Fruit fly (Drosophila melanogaster) whole organism, embryonic: ENCODE measurements around the gene CG7094.

ENCODE experiments used
- Antp ChIP-seq: fragments of 200-800 bp; sonication (Bioruptor generic); optimal IDR thresholded peaks from 3 replicates; lab custom pipeline; 2016; ENCODE audit warnings: missing biosample characterization, missing genetic modification characterization
- CG12071 ChIP-seq: fragments of 200-800 bp; sonication (Bioruptor generic); optimal IDR thresholded peaks from 3 replicates; lab custom pipeline; 2018; ENCODE audit warnings: missing biosample characterization, mild to moderate bottlenecking, missing genetic modification characterization
- CG14860 ChIP-seq: fragments of 200-800 bp; sonication (Bioruptor generic); IDR thresholded peaks from 3 replicates; pipeline ENCODE4 v1.3.6; 2022; ENCODE audit warnings: missing biosample characterization, missing genetic modification characterization; ENCODE audit not compliant: partially characterized antibody
- CG17829 ChIP-seq: fragments of 200-800 bp; optimal IDR thresholded peaks from 2 replicates; lab custom pipeline; 2019; ENCODE audit warnings: missing biosample characterization, mild to moderate bottlenecking, missing genetic modification characterization, moderate library complexity
- CG2120 ChIP-seq: fragments of 200-800 bp; sonication (Bioruptor generic); optimal IDR thresholded peaks from 3 replicates; lab custom pipeline; 2016; ENCODE audit warnings: missing biosample characterization, missing genetic modification characterization
- CG3163 ChIP-seq: fragments of 200-800 bp; sonication (Bioruptor generic); optimal IDR thresholded peaks from 3 replicates; lab custom pipeline; 2016; ENCODE audit warnings: missing biosample characterization, missing genetic modification characterization
- CG33557 ChIP-seq: fragments of 200-800 bp; sonication (Bioruptor generic); optimal IDR thresholded peaks from 2 replicates; lab custom pipeline; 2019; ENCODE audit warnings: missing biosample characterization, mild to moderate bottlenecking, missing genetic modification characterization, moderate library complexity
- CG34376 ChIP-seq: fragments of 200-800 bp; sonication (Bioruptor generic); optimal IDR thresholded peaks from 2 replicates; lab custom pipeline; 2018; ENCODE audit warnings: missing biosample characterization, mild to moderate bottlenecking, missing genetic modification characterization
- CG42726 ChIP-seq: fragments of 200-800 bp; sonication (Bioruptor generic); IDR thresholded peaks from 2 replicates; pipeline ENCODE4 v1.3.6; 2022; ENCODE audit warnings: missing biosample characterization, missing genetic modification characterization; ENCODE audit not compliant: partially characterized antibody
- CG5953 ChIP-seq: fragments of 200-800 bp; sonication (Bioruptor generic); IDR thresholded peaks from 2 replicates; pipeline ENCODE4 v1.3.6; 2022; ENCODE audit warnings: missing biosample characterization, missing genetic modification characterization
- CG6254 ChIP-seq: fragments of 200-800 bp; sonication (Bioruptor generic); optimal IDR thresholded peaks from 3 replicates; lab custom pipeline; 2017; ENCODE audit warnings: mild to moderate bottlenecking, missing biosample characterization, missing genetic modification reagents, missing genetic modification characterization
- CG7357 ChIP-seq: fragments of 200-800 bp; sonication (Bioruptor generic); IDR thresholded peaks from 3 replicates; pipeline ENCODE4 v1.3.6; 2022; ENCODE audit warnings: missing biosample characterization, missing genetic modification characterization
- Dbx ChIP-seq: fragments of 200-800 bp; sonication (Bioruptor generic); IDR thresholded peaks from 3 replicates; pipeline ENCODE4 v1.3.6; 2022; ENCODE audit warnings: missing biosample characterization, missing genetic modification characterization
- Deaf1 ChIP-seq: fragments of 200-800 bp; optimal IDR thresholded peaks from 3 replicates; lab custom pipeline; 2019; ENCODE audit warnings: missing biosample characterization, mild to moderate bottlenecking, missing genetic modification characterization, moderate library complexity
- Dip3 ChIP-seq: fragments of 200-800 bp; sonication (Bioruptor generic); optimal IDR thresholded peaks from 3 replicates; lab custom pipeline; 2016; ENCODE audit warnings: missing biosample characterization, missing genetic modification characterization
- Ets65A ChIP-seq: fragments of 200-800 bp; sonication (Bioruptor generic); peaks from one replicate; lab custom pipeline; 2016; ENCODE audit warnings: missing biosample characterization, missing genetic modification characterization
- Hand ChIP-seq: fragments of 200-800 bp; sonication (Bioruptor generic); optimal IDR thresholded peaks from 2 replicates; lab custom pipeline; 2017; ENCODE audit warnings: mild to moderate bottlenecking, missing biosample characterization, missing genetic modification reagents, missing genetic modification characterization
- Hr39 ChIP-seq: fragments of >200 bp; optimal IDR thresholded peaks from 2 replicates; lab custom pipeline; 2017
- MBD-R2 ChIP-seq: fragments of 200-800 bp; sonication (Bioruptor generic); IDR thresholded peaks from 2 replicates; pipeline ENCODE4 v1.3.6; 2022; ENCODE audit warnings: missing biosample characterization, missing genetic modification characterization
- Poxn ChIP-seq: fragments of 200-800 bp; sonication (Bioruptor generic); IDR thresholded peaks from 2 replicates; pipeline ENCODE4 v1.3.6; 2022; ENCODE audit warnings: missing biosample characterization, missing genetic modification characterization
- Ravus ChIP-seq: fragments of 200-800 bp; sonication (Bioruptor generic); IDR thresholded peaks from 2 replicates; pipeline ENCODE4 v1.3.6; 2022; ENCODE audit warnings: missing biosample characterization, missing genetic modification characterization
- Stat92E ChIP-seq, 3 experiments: fragments of >200 bp in 2 of 3; fragments of 200-800 bp in 1 of 3; sonication (Bioruptor generic) in 1 of 3; optimal IDR thresholded peaks; 2 replicates each; lab custom pipeline; 2017 to 2019; ENCODE audit warnings: missing biosample characterization in 3 of 3, missing genetic modification characterization in 3 of 3, mild to moderate bottlenecking in 1 of 3, moderate library complexity in 1 of 3
- abd-A ChIP-seq: fragments of 200-800 bp; sonication (Bioruptor generic); optimal IDR thresholded peaks from 3 replicates; lab custom pipeline; 2019; ENCODE audit warnings: missing biosample characterization, mild to moderate bottlenecking, missing genetic modification characterization, moderate library complexity
- al ChIP-seq: fragments of 200-800 bp; sonication (Bioruptor generic); IDR thresholded peaks from 2 replicates; pipeline ENCODE4 v1.3.6; 2022; ENCODE audit warnings: missing biosample characterization, missing genetic modification characterization
- crc ChIP-seq: fragments of 200-800 bp; sonication (Bioruptor generic); optimal IDR thresholded peaks from 2 replicates; lab custom pipeline; 2016; ENCODE audit warnings: missing biosample characterization, missing genetic modification characterization
- croc ChIP-seq: fragments of 200-800 bp; sonication (Bioruptor generic); conservative IDR thresholded peaks from 3 replicates; pipeline ENCODE4 v1.3.6; 2022; ENCODE audit warnings: missing biosample characterization, missing genetic modification characterization
- cwo ChIP-seq: fragments of 200-800 bp; sonication (Bioruptor generic); optimal IDR thresholded peaks from 3 replicates; lab custom pipeline; 2017; ENCODE audit warnings: missing biosample characterization, missing genetic modification characterization, mild to moderate bottlenecking, moderate library complexity, missing genetic modification reagents
- en ChIP-seq: fragments of 200-800 bp; sonication (Bioruptor generic); optimal IDR thresholded peaks from 2 replicates; lab custom pipeline; 2016; ENCODE audit warnings: missing biosample characterization, missing genetic modification characterization
- fd96Cb ChIP-seq: fragments of 200-800 bp; sonication (Bioruptor generic); optimal IDR thresholded peaks from 2 replicates; lab custom pipeline; 2018; ENCODE audit warnings: missing biosample characterization, mild to moderate bottlenecking, missing genetic modification characterization, moderate library complexity
- her ChIP-seq: fragments of 200-800 bp; sonication (Bioruptor generic); optimal IDR thresholded peaks from 2 replicates; lab custom pipeline; 2016; ENCODE audit warnings: missing biosample characterization, missing genetic modification characterization
- hth ChIP-seq: fragments of >200 bp; optimal IDR thresholded peaks from 2 replicates; lab custom pipeline; 2017; ENCODE audit warnings: inconsistent platforms
- kay ChIP-seq: fragments of 200-800 bp; sonication (Bioruptor generic); optimal IDR thresholded peaks from 2 replicates; lab custom pipeline; 2016; ENCODE audit warnings: missing biosample characterization, missing genetic modification characterization
- kni ChIP-seq: fragments of 200-800 bp; sonication (Bioruptor generic); optimal IDR thresholded peaks from 3 replicates; lab custom pipeline; 2017; ENCODE audit warnings: mild to moderate bottlenecking, missing biosample characterization, missing genetic modification reagents, missing genetic modification characterization
- lbe ChIP-seq: fragments of 200-800 bp; sonication (Bioruptor generic); optimal IDR thresholded peaks from 2 replicates; lab custom pipeline; 2016; ENCODE audit warnings: missing biosample characterization, mild to moderate bottlenecking, missing genetic modification characterization
- mld ChIP-seq: fragments of 200-800 bp; sonication (Bioruptor generic); IDR thresholded peaks from 3 replicates; pipeline ENCODE4 v1.3.6; 2022; ENCODE audit warnings: missing biosample characterization, missing genetic modification characterization; ENCODE audit not compliant: partially characterized antibody
- odd ChIP-seq: fragments of 200-800 bp; sonication (Bioruptor generic); optimal IDR thresholded peaks from 2 replicates; lab custom pipeline; 2017; ENCODE audit warnings: missing biosample characterization, mild to moderate bottlenecking, missing genetic modification characterization
- pho ChIP-seq: fragments of 200-800 bp; sonication (Bioruptor generic); optimal IDR thresholded peaks from 2 replicates; lab custom pipeline; 2016; ENCODE audit warnings: missing biosample characterization, missing genetic modification characterization
- pnt ChIP-seq: fragments of 200-800 bp; sonication (Bioruptor generic); optimal IDR thresholded peaks from 3 replicates; lab custom pipeline; 2016; ENCODE audit warnings: missing biosample characterization, missing genetic modification characterization
- pum ChIP-seq: fragments of 200-800 bp; sonication (Bioruptor generic); optimal IDR thresholded peaks from 2 replicates; lab custom pipeline; 2016; ENCODE audit warnings: missing biosample characterization, missing genetic modification characterization
- row ChIP-seq: fragments of 200-800 bp; sonication (Bioruptor generic); IDR thresholded peaks from 3 replicates; pipeline ENCODE4 v1.3.6; 2022; ENCODE audit warnings: missing biosample characterization, missing genetic modification characterization
- shn ChIP-seq: fragments of 200-800 bp; sonication (Bioruptor generic); optimal IDR thresholded peaks from 3 replicates; lab custom pipeline; 2016; ENCODE audit warnings: missing biosample characterization, missing genetic modification characterization
- slp2 ChIP-seq: fragments of 200-800 bp; sonication (Bioruptor generic); optimal IDR thresholded peaks from 2 replicates; lab custom pipeline; 2016; ENCODE audit warnings: missing biosample characterization, missing genetic modification characterization
- so ChIP-seq: fragments of 200-800 bp; sonication (Bioruptor generic); IDR thresholded peaks from 3 replicates; pipeline ENCODE4 v1.3.6; 2022; ENCODE audit warnings: missing biosample characterization, missing genetic modification characterization
- stc ChIP-seq: fragments of 200-800 bp; sonication (Bioruptor generic); IDR thresholded peaks from 2 replicates; pipeline ENCODE4 v1.3.6; 2022; ENCODE audit warnings: missing biosample characterization, missing genetic modification characterization
- tgo ChIP-seq: fragments of 200-800 bp; sonication (Bioruptor generic); IDR thresholded peaks from 3 replicates; pipeline ENCODE4 v1.3.6; 2022; ENCODE audit warnings: missing biosample characterization, missing genetic modification characterization
- tna ChIP-seq: fragments of 200-800 bp; sonication (Bioruptor generic); IDR thresholded peaks from 2 replicates; pipeline ENCODE4 v1.3.6; 2022; ENCODE audit warnings: missing biosample characterization, missing genetic modification characterization; ENCODE audit not compliant: partially characterized antibody
- trh ChIP-seq: fragments of 200-800 bp; sonication (Bioruptor generic); optimal IDR thresholded peaks from 2 replicates; lab custom pipeline; 2016; ENCODE audit warnings: missing biosample characterization, missing genetic modification characterization
- twi ChIP-seq: fragments of 200-800 bp; optimal IDR thresholded peaks from 2 replicates; lab custom pipeline; 2019; ENCODE audit warnings: missing biosample characterization, mild to moderate bottlenecking, missing genetic modification characterization, moderate library complexity
- wek ChIP-seq: fragments of 200-800 bp; sonication (Bioruptor generic); optimal IDR thresholded peaks from 3 replicates; lab custom pipeline; 2018; ENCODE audit warnings: missing biosample characterization, mild to moderate bottlenecking, missing genetic modification characterization, moderate library complexity
- wor ChIP-seq: fragments of 200-800 bp; sonication (Bioruptor generic); IDR thresholded peaks from 2 replicates; pipeline ENCODE4 v1.3.6; 2022; ENCODE audit warnings: missing biosample characterization, missing genetic modification characterization

The CG7094 gene

DNA sequence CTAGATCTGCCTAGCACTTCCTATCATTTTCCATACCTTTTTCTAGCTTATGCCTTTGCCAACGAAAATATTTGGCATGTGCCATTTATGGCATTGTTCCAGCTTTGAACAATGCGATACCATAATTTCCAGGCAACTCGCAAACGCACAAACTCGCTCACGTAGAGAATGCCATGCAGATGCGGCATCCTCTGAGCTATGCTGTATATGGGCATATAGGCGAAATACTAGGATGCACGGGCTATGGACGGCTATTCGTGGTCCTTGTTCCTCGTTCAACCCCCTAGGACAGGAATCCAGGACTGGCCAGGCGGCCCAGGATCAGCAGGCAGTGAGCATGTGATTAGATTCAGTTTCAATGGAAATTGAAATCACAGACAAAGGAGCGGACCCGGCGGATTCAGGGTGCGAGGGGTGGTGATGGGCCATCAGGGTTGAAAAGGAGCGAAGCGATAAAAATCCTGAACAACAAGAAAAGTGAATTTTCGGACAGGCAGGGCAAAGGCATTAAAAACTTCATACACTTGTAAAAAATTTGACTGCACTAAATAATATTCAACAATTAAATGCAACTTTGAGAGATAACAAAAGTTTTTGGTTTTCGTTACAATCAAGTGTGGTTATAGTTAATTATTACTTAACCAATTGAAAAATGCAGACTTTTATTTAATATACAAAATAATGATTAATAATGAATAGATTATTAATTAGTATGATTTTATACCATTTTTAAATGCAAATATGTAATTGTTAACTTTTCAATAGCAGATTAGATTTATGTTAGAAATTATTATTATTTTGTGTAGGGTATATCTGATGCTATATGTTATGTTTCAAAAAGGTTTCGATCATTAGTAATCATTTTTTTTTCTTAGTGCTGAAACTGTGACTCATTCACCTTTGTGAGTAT lies 32.9 kb upstream of the CG7094 start (continued):
- TF ChIP-seq lbe (GFP tag; lab: Kevin White, UChicago) = no peak
- no peak for TF ChIP-seq Stat92E (GFP tag; optimal IDR thresholded peaks at IDR 0.05; lab: Kevin White, UChicago)
- TF ChIP-seq Poxn (GFP tag; lab: Robert Waterston, UW) = no peak
- peak; percentile 57 for TF ChIP-seq fd96Cb
- no peak for TF ChIP-seq Ravus
- TF ChIP-seq slp2 (GFP tag; lab: Kevin White, UChicago) = no peak
- TF ChIP-seq Dip3 = no peak
- TF ChIP-seq tgo = no peak
- TF ChIP-seq row (GFP tag; lab: Robert Waterston, UW) = peak; percentile 49; the same call in 2 of the 3 replicates
- TF ChIP-seq Ets65A (GFP tag; lab: Kevin White, UChicago) = no peak
- TF ChIP-seq CG7357 (GFP tag; lab: Robert Waterston, UW) = no peak
- no peak for TF ChIP-seq pho (GFP tag; lab: Kevin White, UChicago)
- TF ChIP-seq CG12071 (GFP tag; lab: Kevin White, UChicago) = no peak
- no peak for TF ChIP-seq Hand
- peak; percentile 55 for TF ChIP-seq CG33557
- TF ChIP-seq Antp (GFP tag; lab: Kevin White, UChicago) = no peak
- TF ChIP-seq abd-A (tag; lab: Kevin White, UChicago) = peak; percentile 50
- peak; percentile 14; the same call in 1 of the 3 replicates for TF ChIP-seq croc (GFP tag; lab: Robert Waterston, UW)
- no peak for TF ChIP-seq CG3163 (GFP tag; lab: Kevin White, UChicago)
- TF ChIP-seq stc (GFP tag; lab: Robert Waterston, UW) = no peak
- no peak for TF ChIP-seq Hr39 (lab: Kevin White, UChicago)
- no peak for TF ChIP-seq CG42726 (GFP tag; lab: Robert Waterston, UW)
- TF ChIP-seq MBD-R2 (GFP tag; lab: Robert Waterston, UW) = no peak
- TF ChIP-seq CG2120 (GFP tag; lab: Kevin White, UChicago) = no peak
- peak; percentile 32 for TF ChIP-seq kni (GFP tag; lab: Kevin White, UChicago)
- TF ChIP-seq CG14860 = no peak
- no peak for TF ChIP-seq so (GFP tag; lab: Robert Waterston, UW)
- TF ChIP-seq crc = no peak
- TF ChIP-seq en = no peak
- no peak for TF ChIP-seq hth (lab: Kevin White, UChicago)
- no peak for TF ChIP-seq wek (GFP tag; lab: Kevin White, UChicago)
- TF ChIP-seq wor (GFP tag; lab: Robert Waterston, UW) = no peak
- TF ChIP-seq her (GFP tag; lab: Kevin White, UChicago) = no peak
- 0 out of 3 replicates have a peak, but pooled peaks have one; percentile 45 for TF ChIP-seq Dbx (GFP tag; lab: Robert Waterston, UW)
- TF ChIP-seq pnt = no peak
- no peak for TF ChIP-seq twi (tag; lab: Kevin White, UChicago)
- no peak for TF ChIP-seq tna (GFP tag; lab: Robert Waterston, UW)
- peak; percentile 17 for TF ChIP-seq kay (GFP tag; lab: Kevin White, UChicago)
- peak; percentile 31 for TF ChIP-seq cwo (GFP tag; lab: Kevin White, UChicago)
- no peak for TF ChIP-seq al (GFP tag; lab: Robert Waterston, UW)
- TF ChIP-seq CG6254 = no peak
- no peak for TF ChIP-seq mld (GFP tag; lab: Robert Waterston, UW)
- no peak for TF ChIP-seq pum (GFP tag; lab: Kevin White, UChicago)
- TF ChIP-seq odd (GFP tag; lab: Kevin White, UChicago) = no peak
- peak; percentile 68 for TF ChIP-seq CG17829 (tag; lab: Kevin White, UChicago)
- TF ChIP-seq Deaf1 (tag; lab: Kevin White, UChicago) = peak; percentile 17
- no peak for TF ChIP-seq CG34376
- no peak for TF ChIP-seq shn (GFP tag; lab: Kevin White, UChicago)
- TF ChIP-seq CG5953 (GFP tag; lab: Robert Waterston, UW) = no peak
- no peak for TF ChIP-seq trh (GFP tag; lab: Kevin White, UChicago)
